Fruit fly (Drosophila melanogaster) whole organism: ENCODE measurements around the gene Sodh1.

Experiments
- CG8478 ChIP-seq: fragments of >200 bp; optimal IDR thresholded peaks from 2 replicates; lab custom pipeline; 2018; ENCODE audit warnings: inconsistent platforms
- Dll ChIP-seq: fragments of >200 bp; optimal IDR thresholded peaks from 2 replicates; lab custom pipeline; 2017
- EcR ChIP-seq, 2 experiments: fragments of >200 bp; optimal IDR thresholded peaks; 2 replicates each; lab custom pipeline; 2017; ENCODE audit warnings: missing biosample characterization in 2 of 2, missing genetic modification characterization in 2 of 2, missing genetic modification reagents in 2 of 2
- pan ChIP-seq: fragments of >200 bp; optimal IDR thresholded peaks from 2 replicates; lab custom pipeline; 2017
- psq ChIP-seq: fragments of >200 bp; optimal IDR thresholded peaks from 2 replicates; lab custom pipeline; 2017
- usp ChIP-seq: fragments of >200 bp; optimal IDR thresholded peaks from 2 replicates; lab custom pipeline; 2017; ENCODE audit warnings: missing biosample characterization, missing genetic modification characterization, mixed read lengths

The Sodh1 gene

DNA sequence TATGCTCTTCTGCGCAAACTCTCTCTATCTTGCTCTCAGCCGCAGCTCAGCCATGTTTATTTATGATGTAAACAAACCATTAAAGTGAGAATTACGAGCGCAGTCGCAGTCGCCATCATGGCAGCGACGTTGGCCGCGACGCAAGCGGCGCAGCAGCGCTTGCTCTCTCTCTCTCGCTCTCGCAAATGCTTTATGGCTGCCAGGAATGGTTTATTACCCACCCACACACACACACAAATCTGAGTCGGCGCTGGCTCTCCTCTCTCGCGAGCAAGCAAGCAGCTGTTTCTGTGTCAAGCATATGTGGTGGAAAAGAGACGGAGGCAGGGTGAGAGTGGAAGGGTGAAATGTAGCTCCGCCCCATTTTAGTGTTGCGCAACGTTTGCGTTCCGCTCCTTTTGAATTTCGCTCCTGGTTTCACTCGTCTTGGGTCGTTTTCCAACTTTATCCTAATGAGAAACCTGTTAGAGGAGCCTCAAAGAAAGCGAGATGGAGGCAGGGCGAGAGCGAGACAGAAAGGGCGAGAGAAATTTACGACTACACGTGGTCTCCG, 14.8 kb upstream of the Sodh1 start:
- TF ChIP-seq psq (lab: Kevin White, UChicago) (no peak), CG8478 (lab: Kevin White, UChicago) (no peak), Dll (lab: Kevin White, UChicago) (peak; percentile 85)

DNA sequence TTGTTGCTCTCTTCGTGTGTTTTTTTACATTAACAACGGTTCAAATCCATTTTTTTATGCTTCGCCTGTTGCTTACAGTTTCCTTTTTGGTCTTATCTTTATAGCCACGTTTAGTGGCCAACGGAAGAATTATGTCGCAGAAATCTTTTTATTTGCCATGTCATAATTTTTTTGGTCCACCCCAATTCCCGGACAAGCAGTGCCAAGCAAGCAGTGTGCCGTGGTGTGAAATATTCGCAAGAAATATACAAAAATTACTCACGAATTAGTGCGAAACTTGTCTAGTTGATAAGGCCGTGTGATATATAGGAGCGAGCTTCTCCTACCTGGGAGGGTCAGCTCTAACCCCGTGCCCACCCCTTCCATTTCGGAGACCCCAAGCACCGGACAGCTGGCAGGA, 11.2 kb upstream of the Sodh1 start:
- TF ChIP-seq pan (lab: Kevin White, UChicago) (no peak), EcR (GFP tag; optimal IDR thresholded peaks at IDR 0.05; lab: Kevin White, UChicago) (no peak), Dll (lab: Kevin White, UChicago) (no peak), CG8478 (lab: Kevin White, UChicago) (no peak), usp (GFP tag; lab: Kevin White, UChicago) (no peak), psq (lab: Kevin White, UChicago) (no peak)

DNA sequence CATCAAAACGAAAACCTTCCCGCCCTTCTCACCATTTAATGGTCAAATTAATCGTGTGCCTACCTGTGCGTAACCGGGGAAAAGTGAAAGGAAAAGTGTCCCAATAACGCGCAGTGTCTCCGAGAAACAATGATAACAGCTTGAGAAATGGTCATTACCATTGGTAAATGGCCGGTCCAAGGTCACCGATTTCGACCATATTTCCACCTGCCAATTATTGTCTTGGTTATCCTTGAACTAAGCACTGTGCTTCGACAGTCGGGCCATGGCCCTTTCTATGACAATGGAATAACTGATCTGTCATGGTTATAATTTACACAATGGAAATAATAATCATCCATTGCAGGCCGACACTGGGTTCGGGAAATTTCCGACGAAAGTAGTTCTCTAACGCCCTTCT, 8.1 kb upstream of the Sodh1 start:
- no peak for TF ChIP-seq pan (lab: Kevin White, UChicago)
- no peak for TF ChIP-seq EcR (GFP tag; optimal IDR thresholded peaks at IDR 0.05; lab: Kevin White, UChicago)
- no peak for TF ChIP-seq usp (GFP tag; lab: Kevin White, UChicago)
- TF ChIP-seq CG8478 (lab: Kevin White, UChicago) = no peak
- no peak for TF ChIP-seq Dll (lab: Kevin White, UChicago)
- TF ChIP-seq psq (lab: Kevin White, UChicago) = no peak

- no peak for TF ChIP-seq CG8478 (lab: Kevin White, UChicago)
- TF ChIP-seq EcR (GFP tag; optimal IDR thresholded peaks at IDR 0.05; lab: Kevin White, UChicago) = no peak
- no peak for TF ChIP-seq Dll (lab: Kevin White, UChicago)
- no peak for TF ChIP-seq psq (lab: Kevin White, UChicago)
- no peak for TF ChIP-seq pan (lab: Kevin White, UChicago)
- no peak for TF ChIP-seq usp (GFP tag; lab: Kevin White, UChicago)
Measured at dm6 chr3R:7054286-7054685, 2.2 kb downstream of the Sodh1 start, which contains the start of gene CG1979. Gene CG1979, plus strand, starts transcription at chr3R:7054586.

- TF ChIP-seq EcR (GFP tag; optimal IDR thresholded peaks at IDR 0.05; lab: Kevin White, UChicago) (no peak), Dll (lab: Kevin White, UChicago) (no peak), CG8478 (lab: Kevin White, UChicago) (no peak), psq (lab: Kevin White, UChicago) (no peak), pan (lab: Kevin White, UChicago) (no peak), usp (GFP tag; lab: Kevin White, UChicago) (no peak)
Measured at dm6 chr3R:7058017-7058416, 5.9 kb downstream of the Sodh1 start.

DNA sequence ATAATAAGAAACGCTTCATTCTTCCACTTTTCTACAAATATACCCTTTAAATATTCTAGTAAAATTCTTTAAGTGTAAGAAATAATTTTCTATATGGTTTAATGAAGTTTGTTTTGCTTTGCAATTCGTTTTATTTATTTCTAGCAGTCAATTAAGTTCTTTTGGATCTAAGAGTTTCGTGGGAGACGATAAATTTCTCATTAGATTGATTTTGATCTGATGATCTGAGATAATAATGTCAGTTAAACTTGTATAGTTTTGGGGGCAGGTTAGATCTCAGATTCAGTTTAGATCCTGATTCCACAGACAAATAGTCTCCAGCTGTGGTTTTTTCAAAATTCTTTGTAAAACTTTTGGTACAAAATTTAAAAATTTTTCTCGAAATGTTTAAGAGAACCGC, 6.9 kb downstream of the Sodh1 start, which contains the start of gene dj:
dj (plus strand) TSS at position 301 of the 400 bp plus-strand sequence.
- TF ChIP-seq EcR (GFP tag; optimal IDR thresholded peaks at IDR 0.05; lab: Kevin White, UChicago) = no peak
- TF ChIP-seq CG8478 (lab: Kevin White, UChicago) = no peak
- TF ChIP-seq usp (GFP tag; lab: Kevin White, UChicago) = no peak
- no peak for TF ChIP-seq psq (lab: Kevin White, UChicago)
- no peak for TF ChIP-seq Dll (lab: Kevin White, UChicago)
- no peak for TF ChIP-seq pan (lab: Kevin White, UChicago)

DNA sequence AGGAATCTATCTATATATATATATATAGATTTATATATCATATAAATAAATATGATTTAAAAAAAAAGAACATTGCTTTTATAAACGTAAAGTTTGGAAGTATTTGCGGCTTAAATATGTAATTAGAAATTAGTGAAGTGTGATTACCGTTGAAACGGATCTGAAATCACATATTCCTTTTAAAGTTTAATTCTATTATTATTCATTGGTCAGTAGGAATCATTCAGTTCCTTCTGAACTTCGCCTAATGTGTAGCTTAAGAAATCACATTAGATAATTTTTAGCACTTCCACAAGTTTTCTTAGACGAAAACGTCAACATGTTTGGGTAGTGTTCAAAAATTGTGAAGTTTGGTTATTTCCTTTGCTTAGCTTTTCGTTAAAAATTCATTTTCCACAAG, 8.3 kb downstream of the Sodh1 start, which contains the start of gene djl:
djl (plus strand) TSS at position 301 of the 400 bp plus-strand sequence.
- TF ChIP-seq Dll (lab: Kevin White, UChicago) = no peak
- no peak for TF ChIP-seq EcR (GFP tag; optimal IDR thresholded peaks at IDR 0.05; lab: Kevin White, UChicago)
- no peak for TF ChIP-seq usp (GFP tag; lab: Kevin White, UChicago)
- no peak for TF ChIP-seq psq (lab: Kevin White, UChicago)

DNA sequence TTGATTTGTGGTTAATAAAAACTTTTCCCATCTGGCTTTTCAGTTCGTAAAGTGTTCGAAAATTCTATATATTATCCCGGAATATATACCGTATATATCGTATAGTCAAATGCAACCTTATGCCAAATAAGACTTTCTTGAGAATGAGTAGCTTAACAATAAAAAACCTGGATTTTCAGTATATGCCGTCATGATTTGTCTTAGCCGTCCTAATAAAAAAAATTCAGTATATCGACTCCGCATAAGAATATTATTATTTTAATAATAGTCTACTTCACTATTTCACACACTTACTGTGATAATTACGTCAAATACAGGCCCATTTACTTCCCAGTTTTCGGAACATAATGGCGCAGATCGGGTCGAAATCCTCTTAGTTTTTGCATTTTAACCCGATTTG, 9.7 kb downstream of the Sodh1 start, which contains the start of gene Mst84B:
Mst84B (plus strand) TSS at position 301 of the 400 bp plus-strand sequence.
- TF ChIP-seq EcR (GFP tag; optimal IDR thresholded peaks at IDR 0.05; lab: Kevin White, UChicago) = no peak
- TF ChIP-seq Dll (lab: Kevin White, UChicago) = no peak
- no peak for TF ChIP-seq psq (lab: Kevin White, UChicago)
- no peak for TF ChIP-seq pan (lab: Kevin White, UChicago)
- TF ChIP-seq CG8478 (lab: Kevin White, UChicago) = no peak
- no peak for TF ChIP-seq usp (GFP tag; lab: Kevin White, UChicago)

- TF ChIP-seq EcR (GFP tag; optimal IDR thresholded peaks at IDR 0.05; lab: Kevin White, UChicago) = no peak
- no peak for TF ChIP-seq pan (lab: Kevin White, UChicago)
- TF ChIP-seq psq (lab: Kevin White, UChicago) = no peak
- TF ChIP-seq usp (GFP tag; lab: Kevin White, UChicago) = no peak
- no peak for TF ChIP-seq CG8478 (lab: Kevin White, UChicago)
- no peak for TF ChIP-seq Dll (lab: Kevin White, UChicago)
Measured at dm6 chr3R:7066267-7066666, 14.1 kb downstream of the Sodh1 start.

DNA sequence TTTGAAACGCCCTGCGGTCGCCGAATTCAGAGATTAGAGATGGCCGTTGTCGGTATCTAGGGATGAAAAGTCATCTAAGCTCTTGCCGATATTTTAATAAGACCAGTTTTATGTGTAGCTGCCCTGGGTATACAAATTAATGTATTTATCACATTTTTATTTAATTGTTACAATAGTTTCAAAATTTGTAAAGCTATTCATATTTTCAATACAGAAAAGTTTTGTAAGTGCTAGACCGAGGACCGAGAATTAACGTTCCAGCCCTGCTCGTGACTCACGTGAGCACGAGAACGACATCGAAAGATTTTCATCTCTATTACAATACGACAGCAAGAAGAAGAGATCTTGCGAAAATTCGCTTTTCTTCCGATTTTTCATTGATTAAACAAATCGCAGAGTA, 15.0 kb downstream of the Sodh1 start, which contains the start of the genes CG1105 and CG1965:
CG1105 (minus strand) TSS at position 45 of the 400 bp plus-strand sequence.
CG1965 (plus strand) TSS at position 310 of the 400 bp plus-strand sequence.
- no peak for TF ChIP-seq EcR (GFP tag; optimal IDR thresholded peaks at IDR 0.05; lab: Kevin White, UChicago)
- TF ChIP-seq usp (GFP tag; lab: Kevin White, UChicago) = no peak
- no peak for TF ChIP-seq psq (lab: Kevin White, UChicago)
- no peak for TF ChIP-seq pan (lab: Kevin White, UChicago)
- no peak for TF ChIP-seq Dll (lab: Kevin White, UChicago)
- TF ChIP-seq CG8478 (lab: Kevin White, UChicago) = no peak

dm6 chr3R:7074297-7075114, 22.4 kb downstream of the Sodh1 start, which contains the start of the genes Ufl1 and CG1943:
Gene Ufl1, minus strand, starts transcription at chr3R:7074452.
Gene CG1943, plus strand, starts transcription at chr3R:7074859.
- TF ChIP-seq EcR (GFP tag; optimal IDR thresholded peaks at IDR 0.05; lab: Kevin White, UChicago) (no peak), pan (lab: Kevin White, UChicago) (no peak), usp (GFP tag; lab: Kevin White, UChicago) (no peak), Dll (lab: Kevin White, UChicago) (no peak), psq (lab: Kevin White, UChicago) (no peak), CG8478 (lab: Kevin White, UChicago) (no peak)
